Worm (Caenorhabditis elegans) whole organism, L4 larva: ENCODE data around the gene C03A3.2.

Experiments used
- D1046.2 ChIP-seq: fragments of 200-800 bp; sonication (Bioruptor generic); IDR thresholded peaks from 2 replicates; pipeline ENCODE4 v1.3.6; 2022; ENCODE audit warnings: missing genetic modification characterization, missing compliant biosample characterization
- F26F4.8 ChIP-seq: fragments of 200-800 bp; sonication (Bioruptor generic); conservative IDR thresholded peaks from 2 replicates; pipeline ENCODE4 v1.3.6; 2022; ENCODE audit warnings: missing genetic modification characterization, missing compliant biosample characterization
- F37D6.2 ChIP-seq: sonication (generic microtip); optimal IDR thresholded peaks from 2 replicates; lab custom pipeline; 2016; ENCODE audit warnings: mild to moderate bottlenecking, missing genetic modification characterization, missing compliant biosample characterization
- R02D3.7 ChIP-seq: fragments of 150-350 bp; sonication (generic microtip); optimal IDR thresholded peaks from 3 replicates; lab custom pipeline; 2014; ENCODE audit warnings: missing biosample characterization, missing genetic modification characterization
- T20F7.1 ChIP-seq: fragments of 200-800 bp; sonication (Bioruptor generic); optimal IDR thresholded peaks from 2 replicates; lab custom pipeline; 2018; ENCODE audit warnings: mild to moderate bottlenecking, missing genetic modification characterization, missing compliant biosample characterization
- T26A8.4 ChIP-seq: fragments of 200-800 bp; sonication (Bioruptor generic); IDR thresholded peaks from 2 replicates; pipeline ENCODE4 v1.3.6; 2022; ENCODE audit warnings: missing genetic modification characterization, missing compliant biosample characterization
- aha-1 ChIP-seq: fragments of 150-350 bp; peaks from one replicate; lab custom pipeline; 2014; ENCODE audit warnings: missing biosample characterization, missing genetic modification characterization
- aly-2 ChIP-seq: sonication (generic microtip); optimal IDR thresholded peaks from 2 replicates; lab custom pipeline; 2018; ENCODE audit warnings: missing biosample characterization, missing genetic modification characterization
- arid-1 ChIP-seq: fragments of 200-800 bp; sonication (Bioruptor generic); conservative IDR thresholded peaks from 2 replicates; pipeline ENCODE4 v1.3.6; 2022; ENCODE audit warnings: missing genetic modification reagents, missing genetic modification characterization, missing compliant biosample characterization
- ceh-20 ChIP-seq: fragments of 200-800 bp; sonication (Bioruptor generic); IDR thresholded peaks from 2 replicates; pipeline ENCODE4 v1.3.6; 2022; ENCODE audit warnings: missing genetic modification reagents, missing genetic modification characterization, missing compliant biosample characterization
- ceh-82 ChIP-seq: sonication (generic microtip); optimal IDR thresholded peaks from 2 replicates; lab custom pipeline; 2017; ENCODE audit warnings: missing biosample characterization, missing genetic modification characterization
- ctbp-1 ChIP-seq: fragments of 200-800 bp; sonication (Bioruptor generic); IDR thresholded peaks from 2 replicates; pipeline ENCODE4 v1.3.6; 2022; ENCODE audit warnings: missing genetic modification reagents, missing genetic modification characterization, missing compliant biosample characterization
- daf-16 ChIP-seq, 3 experiments: sonication (generic microtip); optimal IDR thresholded peaks; 2 replicates each; lab custom pipeline; 2016 to 2017; ENCODE audit warnings: missing genetic modification characterization in 3 of 3, missing genetic modification reagents in 3 of 3, mild to moderate bottlenecking in 2 of 3, missing compliant biosample characterization in 2 of 3, missing biosample characterization in 1 of 3, moderate library complexity in 1 of 3
- dpl-1 ChIP-seq: fragments of 150-350 bp; optimal IDR thresholded peaks from 2 replicates; lab custom pipeline; 2014; ENCODE audit warnings: missing biosample characterization, missing genetic modification reagents, missing genetic modification characterization
- egl-43 ChIP-seq: fragments of 200-800 bp; sonication (Bioruptor generic); IDR thresholded peaks from 2 replicates; pipeline ENCODE4 v1.3.6; 2022; ENCODE audit warnings: missing genetic modification reagents, missing genetic modification characterization, missing compliant biosample characterization
- fkh-10 ChIP-seq: fragments of 150-350 bp; optimal IDR thresholded peaks from 2 replicates; lab custom pipeline; 2014; ENCODE audit warnings: missing biosample characterization, missing genetic modification reagents, missing genetic modification characterization
- gei-8 ChIP-seq: fragments of 200-800 bp; sonication (Bioruptor generic); optimal IDR thresholded peaks from 2 replicates; lab custom pipeline; 2018; ENCODE audit warnings: mild to moderate bottlenecking, missing genetic modification characterization, missing compliant biosample characterization
- hif-1 ChIP-seq, 2 experiments: sonication (generic microtip); optimal IDR thresholded peaks; 2 replicates each; lab custom pipeline; 2016 to 2017; ENCODE audit warnings: missing compliant biosample characterization in 2 of 2, missing genetic modification characterization in 2 of 2, missing genetic modification reagents in 2 of 2, missing genotype in 2 of 2, mild to moderate bottlenecking in 1 of 2
- hlh-11 ChIP-seq: fragments of 200-800 bp; sonication (Bioruptor generic); optimal IDR thresholded peaks from 2 replicates; lab custom pipeline; 2018; ENCODE audit warnings: mild to moderate bottlenecking, missing genetic modification characterization, missing compliant biosample characterization
- hlh-30 ChIP-seq: sonication (generic microtip); optimal IDR thresholded peaks from 2 replicates; lab custom pipeline; 2017; ENCODE audit warnings: antibody characterized with exemption, mild to moderate bottlenecking, missing genetic modification characterization, missing compliant biosample characterization; ENCODE audit not compliant: insufficient read depth
- jun-1 ChIP-seq: fragments of 150-350 bp; optimal IDR thresholded peaks from 2 replicates; lab custom pipeline; 2014; ENCODE audit warnings: missing biosample characterization, missing genetic modification reagents, missing genetic modification characterization
- lin-13 ChIP-seq: fragments of 150-350 bp; optimal IDR thresholded peaks from 2 replicates; lab custom pipeline; 2014; ENCODE audit warnings: missing biosample characterization, missing genetic modification reagents, missing genetic modification characterization
- lin-29 ChIP-seq: fragments of 200-800 bp; sonication (Bioruptor generic); IDR thresholded peaks from 2 replicates; pipeline ENCODE4 v1.3.6; 2022; ENCODE audit warnings: missing genetic modification reagents, missing genetic modification characterization, missing compliant biosample characterization
- lin-38 ChIP-seq: fragments of 200-800 bp; sonication (Bioruptor generic); IDR thresholded peaks from 2 replicates; pipeline ENCODE4 v1.3.6; 2022; ENCODE audit warnings: missing genetic modification reagents, missing genetic modification characterization, missing compliant biosample characterization
- lir-3 ChIP-seq: sonication (generic microtip); optimal IDR thresholded peaks from 2 replicates; lab custom pipeline; 2016; ENCODE audit warnings: mild to moderate bottlenecking, missing genetic modification characterization, missing compliant biosample characterization
- lsy-2 ChIP-seq, 2 experiments: fragments of 150-350 bp in 1 of 2; sonication (generic microtip) in 1 of 2; optimal IDR thresholded peaks; 2 replicates each; lab custom pipeline; 2014 to 2017; ENCODE audit warnings: missing biosample characterization in 2 of 2, missing genetic modification characterization in 2 of 2
- madf-9 ChIP-seq: fragments of 200-800 bp; sonication (Bioruptor generic); conservative IDR thresholded peaks from 2 replicates; pipeline ENCODE4 v1.3.6; 2022; ENCODE audit warnings: missing genetic modification reagents, missing genetic modification characterization, missing compliant biosample characterization
- mdt-29 ChIP-seq: fragments of 200-800 bp; sonication (Bioruptor generic); IDR thresholded peaks from 2 replicates; pipeline ENCODE4 v1.3.6; 2022; ENCODE audit warnings: missing genetic modification reagents, missing genetic modification characterization, missing compliant biosample characterization
- mep-1 ChIP-seq: fragments of 150-350 bp; sonication (generic microtip); optimal IDR thresholded peaks from 3 replicates; lab custom pipeline; 2014; ENCODE audit warnings: missing biosample characterization, missing genetic modification characterization
- mes-2 ChIP-seq: sonication (generic microtip); optimal IDR thresholded peaks from 2 replicates; lab custom pipeline; 2016; ENCODE audit warnings: missing genotype, mild to moderate bottlenecking, missing genetic modification characterization, missing compliant biosample characterization; ENCODE audit not compliant: poor library complexity, severe bottlenecking
- mxl-3 ChIP-seq: fragments of 200-800 bp; sonication (Bioruptor generic); optimal IDR thresholded peaks from 2 replicates; lab custom pipeline; 2018; ENCODE audit warnings: mild to moderate bottlenecking, missing genetic modification characterization, missing compliant biosample characterization
- nhr-102 ChIP-seq: sonication (generic microtip); optimal IDR thresholded peaks from 2 replicates; lab custom pipeline; 2016; ENCODE audit warnings: mild to moderate bottlenecking, missing genetic modification characterization, moderate library complexity, missing compliant biosample characterization
- nhr-11 ChIP-seq: fragments of 150-350 bp; optimal IDR thresholded peaks from 2 replicates; lab custom pipeline; 2014; ENCODE audit warnings: missing biosample characterization, missing genetic modification characterization
- nhr-237 ChIP-seq: sonication (generic microtip); optimal IDR thresholded peaks from 2 replicates; lab custom pipeline; 2017; ENCODE audit warnings: missing biosample characterization, missing genetic modification characterization
- nhr-25 ChIP-seq: sonication (generic microtip); optimal IDR thresholded peaks from 2 replicates; lab custom pipeline; 2017; ENCODE audit warnings: missing genetic modification characterization, mild to moderate bottlenecking, missing compliant biosample characterization, antibody characterized with exemption, moderate library complexity, borderline replicate concordance; ENCODE audit not compliant: insufficient read depth
- nhr-28 ChIP-seq: fragments of 150-350 bp; optimal IDR thresholded peaks from 2 replicates; lab custom pipeline; 2014; ENCODE audit warnings: missing biosample characterization, missing genetic modification characterization
- nhr-76 ChIP-seq: fragments of 150-350 bp; optimal IDR thresholded peaks from 2 replicates; lab custom pipeline; 2014; ENCODE audit warnings: missing biosample characterization, missing genetic modification characterization
- nhr-77 ChIP-seq: fragments of 150-350 bp; optimal IDR thresholded peaks from 2 replicates; lab custom pipeline; 2014; ENCODE audit warnings: missing biosample characterization, missing genetic modification characterization
- php-3 ChIP-seq: fragments of 200-800 bp; sonication (Bioruptor generic); IDR thresholded peaks from 2 replicates; pipeline ENCODE4 v1.3.6; 2022; ENCODE audit warnings: missing genetic modification reagents, missing genetic modification characterization, missing compliant biosample characterization
- pqm-1 ChIP-seq: sonication (generic microtip); optimal IDR thresholded peaks from 2 replicates; lab custom pipeline; 2017; ENCODE audit warnings: missing biosample characterization, missing genetic modification characterization
- rbr-2 ChIP-seq: sonication (generic microtip); optimal IDR thresholded peaks from 2 replicates; lab custom pipeline; 2016; ENCODE audit warnings: missing genotype, missing genetic modification characterization, missing compliant biosample characterization
- saeg-2 ChIP-seq: fragments of 200-800 bp; sonication (Bioruptor generic); IDR thresholded peaks from 2 replicates; pipeline ENCODE4 v1.3.6; 2022; ENCODE audit warnings: missing genetic modification reagents, missing genetic modification characterization, missing compliant biosample characterization
- set-16 ChIP-seq: fragments of 200-800 bp; sonication (Bioruptor generic); IDR thresholded peaks from 2 replicates; pipeline ENCODE4 v1.3.6; 2022; ENCODE audit warnings: missing genetic modification reagents, missing genetic modification characterization, missing compliant biosample characterization
- snpc-1.2 ChIP-seq: fragments of 200-800 bp; sonication (Bioruptor generic); IDR thresholded peaks from 2 replicates; pipeline ENCODE4 v1.3.6; 2022; ENCODE audit warnings: missing genetic modification reagents, missing genetic modification characterization, missing compliant biosample characterization
- unc-39 ChIP-seq: sonication (generic microtip); optimal IDR thresholded peaks from 2 replicates; lab custom pipeline; 2017; ENCODE audit warnings: missing biosample characterization, missing genetic modification characterization
- unc-62 ChIP-seq, 3 experiments: fragments of 150-350 bp in 1 of 3; sonication (generic microtip); optimal IDR thresholded peaks in 2 of 3; peaks in 1 of 3; 1 replicate in 1 of 3; 2 replicates in 2 of 3; lab custom pipeline; 2014 to 2017; ENCODE audit warnings: missing biosample characterization in 3 of 3, missing genetic modification characterization in 3 of 3, missing genetic modification reagents in 3 of 3, missing genotype in 1 of 3
- vab-7 ChIP-seq: fragments of 200-800 bp; sonication (Bioruptor generic); IDR thresholded peaks from 2 replicates; pipeline ENCODE4 v1.3.6; 2022; ENCODE audit warnings: missing genetic modification reagents, missing genetic modification characterization, missing compliant biosample characterization
- zip-2 ChIP-seq: fragments of 150-350 bp; optimal IDR thresholded peaks from 2 replicates; lab custom pipeline; 2014; ENCODE audit warnings: missing biosample characterization, missing genetic modification characterization

Gene C03A3.2

ce11 chrX:11299642-11300307, 37.1 kb downstream of the C03A3.2 start, which contains the start of the genes snrp-40.1 and F08G12.3:
snrp-40.1 (minus strand) TSS chrX:11299784.
F08G12.3 (plus strand) TSS chrX:11300257.
- TF ChIP-seq gei-8 (no peak), egl-43 (GFP tag; lab: Robert Waterston, UW) (peak; percentile 73), nhr-76 (tag; lab: Kevin White, UChicago) (no peak), lir-3 (tag; lab: Kevin White, UChicago) (no peak), nhr-25 (tag; lab: Kevin White, UChicago) (peak; percentile 71), F26F4.8 (GFP tag; lab: Robert Waterston, UW) (no peak), nhr-237 (tag; lab: Kevin White, UChicago) (no peak), unc-62 (GFP tag; optimal IDR thresholded peaks at IDR 0.05 in 1 of 2; lab: Kevin White, UChicago) (peak in 1 of 2 experiments; percentile 81), unc-62 (tag; optimal IDR thresholded peaks at IDR 0.05; lab: Kevin White, UChicago) (no peak), snpc-1.2 (GFP tag; lab: Robert Waterston, UW) (no peak; the same call in 1 of the 2 replicates), nhr-102 (tag; lab: Kevin White, UChicago) (peak; percentile 28), aly-2 (tag; lab: Kevin White, UChicago) (no peak), ceh-20 (0 out of 2 replicates have a peak, but pooled peaks have one; percentile 33), mdt-29 (GFP tag; lab: Robert Waterston, UW) (no peak), ctbp-1 (GFP tag; lab: Robert Waterston, UW) (no peak; the same call in 1 of the 2 replicates), dpl-1 (GFP tag; lab: Kevin White, UChicago) (peak; percentile 62), R02D3.7 (no peak), php-3 (GFP tag; lab: Robert Waterston, UW) (no peak), fkh-10 (GFP tag; lab: Kevin White, UChicago) (peak; percentile 90), rbr-2 (tag; lab: Kevin White, UChicago) (peak; percentile 89), ceh-82 (tag; lab: Kevin White, UChicago) (no peak), hif-1 (tag; optimal IDR thresholded peaks at IDR 0.05; lab: Kevin White, UChicago) (peak in 1 of 2 experiments; percentile 75), hlh-30 (peak; percentile 90), lin-29 (GFP tag; lab: Robert Waterston, UW) (no peak), nhr-28 (peak; percentile 97), unc-39 (no peak), mxl-3 (peak; percentile 93), pqm-1 (peak; percentile 70), jun-1 (peak; percentile 14), nhr-11 (tag; lab: Kevin White, UChicago) (peak; percentile 94), mes-2 (tag; lab: Kevin White, UChicago) (peak; percentile 88), set-16 (GFP tag; lab: Robert Waterston, UW) (no peak; the same call in none of the 2 replicates), hlh-11 (tag; lab: Kevin White, UChicago) (peak; percentile 92), T26A8.4 (GFP tag; lab: Robert Waterston, UW) (peak; percentile 51; the same call in 1 of the 2 replicates), vab-7 (GFP tag; lab: Robert Waterston, UW) (peak; percentile 30; the same call in 1 of the 2 replicates), lin-38 (peak; percentile 93), madf-9 (peak; percentile 27), T20F7.1 (peak; percentile 14), D1046.2 (GFP tag; lab: Robert Waterston, UW) (no peak), daf-16 (GFP tag; optimal IDR thresholded peaks at IDR 0.05; lab: Kevin White, UChicago) (peak in 1 of 2 experiments; percentile 59), daf-16 (tag; optimal IDR thresholded peaks at IDR 0.05; lab: Kevin White, UChicago) (peak; percentile 83), lsy-2 (tag; optimal IDR thresholded peaks at IDR 0.05; lab: Kevin White, UChicago) (peak; percentile 53 to 85), zip-2 (tag; lab: Kevin White, UChicago) (no peak), mep-1 (tag; lab: Kevin White, UChicago) (peak; percentile 94), F37D6.2 (tag; lab: Kevin White, UChicago) (peak; percentile 57), nhr-77 (peak; percentile 78), lin-13 (GFP tag; lab: Kevin White, UChicago) (peak; percentile 28), arid-1 (peak; percentile 47; the same call in 1 of the 2 replicates), aha-1 (tag; lab: Kevin White, UChicago) (peak; percentile 99), saeg-2 (no peak)
